Worm (Caenorhabditis elegans) whole organism, mixed stage, embryonic: ENCODE results near the gene bath-31.

ENCODE experiments used
- ceh-39 ChIP-seq: fragments of 150-350 bp; optimal IDR thresholded peaks from 2 replicates; lab custom pipeline; 2014; ENCODE audit warnings: missing biosample characterization, missing genetic modification characterization
- mep-1 ChIP-seq: fragments of 150-350 bp; optimal IDR thresholded peaks from 2 replicates; lab custom pipeline; 2017; ENCODE audit warnings: missing biosample characterization, missing genetic modification reagents, missing genetic modification characterization, inconsistent platforms
- nhr-28 ChIP-seq: fragments of 150-350 bp; optimal IDR thresholded peaks from 2 replicates; lab custom pipeline; 2014; ENCODE audit warnings: missing biosample characterization, missing genetic modification characterization
- pha-4 ChIP-seq: fragments of 150-350 bp; optimal IDR thresholded peaks from 2 replicates; lab custom pipeline; 2018; ENCODE audit warnings: missing biosample characterization, missing genetic modification reagents, missing genetic modification characterization
- snpc-4 ChIP-seq: fragments of 150-350 bp; optimal IDR thresholded peaks from 2 replicates; lab custom pipeline; 2014; ENCODE audit warnings: missing biosample characterization, missing genetic modification characterization
- unc-39 ChIP-seq: fragments of 150-350 bp; optimal IDR thresholded peaks from 2 replicates; lab custom pipeline; 2014; ENCODE audit warnings: missing biosample characterization, missing genetic modification characterization

- TF ChIP-seq snpc-4 (tag; lab: Kevin White, UChicago) (no peak), unc-39 (no peak), ceh-39 (no peak), mep-1 (tag; lab: Kevin White, UChicago) (peak; percentile 26), nhr-28 (tag; lab: Kevin White, UChicago) (no peak), pha-4 (tag; lab: Kevin White, UChicago) (peak; percentile 10)
Measured at ce11 chrII:3682770-3683234, 49.0 kb upstream of the bath-31 start, which contains the start of gene F19B10.1.
